Worm (Caenorhabditis elegans): ENCODE data around the gene dct-16.
A peak's percentile ranks its signal among the peaks of the same experiment; 100 is the strongest.

The dct-16 gene

ce11 chrV:20498980-20499379 lies at the start of gene dct-16:
Gene dct-16 (minus strand): TSS chrV:20499057.
- no peak for TF ChIP-seq mef-2 (tag; optimal IDR thresholded peaks at IDR 0.05)
- peak; percentile 18 for TF ChIP-seq nhr-71 (tag; optimal IDR thresholded peaks at IDR 0.05)
- peak; percentile 15 for TF ChIP-seq lin-14 (GFP tag; optimal IDR thresholded peaks at IDR 0.05)
- TF ChIP-seq lsy-2 (tag; optimal IDR thresholded peaks at IDR 0.05), result no peak
- TF ChIP-seq mdl-1 (tag; optimal IDR thresholded peaks at IDR 0.05), result peak in 1 of 2 experiments; percentile 12
- peak; percentile 72 for TF ChIP-seq elt-2 (tag; optimal IDR thresholded peaks at IDR 0.05)
- peak in 1 of 2 experiments; percentile 15 for TF ChIP-seq lin-35 (GFP tag; optimal IDR thresholded peaks at IDR 0.05)
- TF ChIP-seq sptf-1 (tag; optimal IDR thresholded peaks at IDR 0.05), result no peak

ce11 chrV:20547048-20547447 lies 48.2 kb upstream of the dct-16 start, which contains the start of gene Y38H6C.18:
Gene Y38H6C.18 (minus strand): TSS chrV:20547148.
- TF ChIP-seq nhr-90 (tag; optimal IDR thresholded peaks at IDR 0.05; ENCODE audit: poor library complexity) (no peak), snpc-4 (tag; optimal IDR thresholded peaks at IDR 0.05) (no peak), C34B4.2 (tag; optimal IDR thresholded peaks at IDR 0.05) (no peak), zip-4 (GFP tag; optimal IDR thresholded peaks at IDR 0.05) (no peak), nhr-71 (tag; optimal IDR thresholded peaks at IDR 0.05) (no peak), isw-1 (GFP tag; IDR thresholded peaks at IDR 0.05) (no peak), hlh-4 (tag; optimal IDR thresholded peaks at IDR 0.05) (no peak), ztf-4 (tag; optimal IDR thresholded peaks at IDR 0.05) (no peak), pax-3 (tag; optimal IDR thresholded peaks at IDR 0.05) (no peak), nhr-85 (tag) (no peak), efl-1 (optimal IDR thresholded peaks at IDR 0.05) (no peak), efl-1 (GFP tag; optimal IDR thresholded peaks at IDR 0.05 in 1 of 2) (no peak), sup-37 (GFP tag; optimal IDR thresholded peaks at IDR 0.05) (no peak), C16A3.4 (tag; optimal IDR thresholded peaks at IDR 0.05) (no peak), unc-30 (tag; optimal IDR thresholded peaks at IDR 0.05) (no peak), tlp-1 (tag; optimal IDR thresholded peaks at IDR 0.05) (no peak), rnt-1 (tag; optimal IDR thresholded peaks at IDR 0.05) (no peak), pqm-1 (tag; optimal IDR thresholded peaks at IDR 0.05) (no peak), tbx-2 (tag; optimal IDR thresholded peaks at IDR 0.05) (no peak), sox-4 (tag; optimal IDR thresholded peaks at IDR 0.05) (no peak)

ce11 chrV:20545742-20546141 lies 46.9 kb upstream of the dct-16 start:
- TF ChIP-seq aha-1 (tag; optimal IDR thresholded peaks at IDR 0.05), result no peak
- TF ChIP-seq elt-2 (tag; optimal IDR thresholded peaks at IDR 0.05), result peak; percentile 37

ce11 chrV:20544610-20545009 lies 45.8 kb upstream of the dct-16 start:
- TF ChIP-seq unc-30 (tag; optimal IDR thresholded peaks at IDR 0.05) (no peak), sup-37 (GFP tag; optimal IDR thresholded peaks at IDR 0.05) (no peak), tlp-1 (tag; optimal IDR thresholded peaks at IDR 0.05) (no peak), nhr-85 (tag) (no peak), nhr-11 (tag; optimal IDR thresholded peaks at IDR 0.05) (no peak), rnt-1 (tag; optimal IDR thresholded peaks at IDR 0.05) (no peak), elt-2 (tag; optimal IDR thresholded peaks at IDR 0.05) (peak; percentile 53), nhr-237 (tag; optimal IDR thresholded peaks at IDR 0.05) (no peak), jun-1 (tag; optimal IDR thresholded peaks at IDR 0.05) (no peak), C16A3.4 (tag; optimal IDR thresholded peaks at IDR 0.05) (no peak), nhr-47 (tag; optimal IDR thresholded peaks at IDR 0.05) (no peak), zag-1 (tag; optimal IDR thresholded peaks at IDR 0.05) (no peak), hlh-4 (tag; optimal IDR thresholded peaks at IDR 0.05) (no peak), tbx-2 (tag; optimal IDR thresholded peaks at IDR 0.05) (no peak), lin-15B (tag; optimal IDR thresholded peaks at IDR 0.05) (no peak), zip-4 (GFP tag; optimal IDR thresholded peaks at IDR 0.05) (no peak), lin-39 (tag; optimal IDR thresholded peaks at IDR 0.05) (no peak), lin-35 (GFP tag; optimal IDR thresholded peaks at IDR 0.05) (peak in 1 of 2 experiments; percentile 28), skn-1 (tag; optimal IDR thresholded peaks at IDR 0.05) (peak; percentile 22), ces-1 (GFP tag; optimal IDR thresholded peaks at IDR 0.05) (no peak), mef-2 (tag; optimal IDR thresholded peaks at IDR 0.05) (no peak), aha-1 (tag; optimal IDR thresholded peaks at IDR 0.05) (no peak), nhr-77 (tag; optimal IDR thresholded peaks at IDR 0.05) (no peak), fkh-10 (GFP tag; optimal IDR thresholded peaks at IDR 0.05) (no peak), nhr-12 (tag; optimal IDR thresholded peaks at IDR 0.05) (no peak), nhr-71 (tag; optimal IDR thresholded peaks at IDR 0.05) (peak; percentile 27), unc-98 (GFP tag; IDR thresholded peaks at IDR 0.05) (no peak), nhr-20 (tag; optimal IDR thresholded peaks at IDR 0.05) (peak; percentile 6), unc-86 (tag; optimal IDR thresholded peaks at IDR 0.05) (peak; percentile 19), hpl-2 (GFP tag; optimal IDR thresholded peaks at IDR 0.05) (no peak)
